Fruit fly (Drosophila melanogaster): ENCODE results near the gene CG9568.

DNA sequence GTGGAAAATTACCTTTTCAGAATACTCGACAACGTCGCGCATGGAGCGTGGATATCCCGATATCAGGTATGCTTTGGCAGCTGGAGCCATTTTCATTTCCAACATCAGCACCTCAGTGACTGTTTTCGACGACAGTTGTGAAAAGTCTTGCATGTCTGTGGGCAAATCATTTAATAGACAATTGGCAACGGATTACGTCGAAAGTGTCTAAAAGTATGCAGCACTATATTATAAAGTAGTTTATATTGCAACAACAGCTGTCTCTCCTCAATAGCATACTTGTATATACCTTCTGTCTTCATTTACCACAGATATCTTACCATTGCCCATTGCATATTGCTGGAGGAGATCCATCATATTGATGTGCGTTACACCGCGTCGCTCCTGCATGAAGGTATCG is 37.5 kb upstream of the CG9568 start:
- no peak for TF ChIP-seq EcR (GFP tag; optimal IDR thresholded peaks at IDR 0.05)
- no peak for TF ChIP-seq Dll (optimal IDR thresholded peaks at IDR 0.05)
- TF ChIP-seq psq (optimal IDR thresholded peaks at IDR 0.05) = no peak
